Worm (Caenorhabditis elegans): Measurements from ENCODE around the gene pink-1.

DNA sequence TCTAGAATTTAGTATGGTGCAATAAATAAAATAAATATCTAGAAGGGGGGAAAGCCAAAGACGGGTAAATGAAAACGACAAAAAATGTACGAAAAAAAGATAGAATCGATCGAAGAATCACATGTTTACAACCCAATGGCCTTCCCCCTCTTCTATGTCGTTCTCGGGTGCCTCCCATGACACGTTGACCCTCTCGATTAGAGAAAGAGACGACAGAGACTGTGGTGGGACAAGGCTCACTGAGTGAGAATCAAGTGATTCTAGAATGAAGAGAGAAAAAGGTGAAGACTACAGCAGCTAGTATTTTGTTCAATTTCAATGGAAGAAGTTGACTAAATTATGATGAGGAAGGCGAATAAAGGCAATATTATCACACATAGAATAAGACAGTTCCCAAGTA is 30.6 kb upstream of the pink-1 start:
- TF ChIP-seq C08G9.2 (tag; optimal IDR thresholded peaks at IDR 0.05) (no peak), hlh-13 (GFP tag; optimal IDR thresholded peaks at IDR 0.05) (no peak), nhr-11 (tag; optimal IDR thresholded peaks at IDR 0.05) (no peak), ceh-2 (tag; optimal IDR thresholded peaks at IDR 0.05) (no peak), pqm-1 (tag; optimal IDR thresholded peaks at IDR 0.05) (no peak)
